Worm (Caenorhabditis elegans) whole organism, early embryonic: ENCODE results near the gene tin-9.1.

Experiments used
- B0310.2 ChIP-seq: sonication (generic microtip); optimal IDR thresholded peaks from 2 replicates; lab custom pipeline; 2016; ENCODE audit warnings: mild to moderate bottlenecking, missing genetic modification characterization, missing compliant biosample characterization
- F13C5.2 ChIP-seq: sonication (generic microtip); optimal IDR thresholded peaks from 2 replicates; lab custom pipeline; 2017; ENCODE audit warnings: mild to moderate bottlenecking, missing genetic modification characterization, inconsistent platforms, missing compliant biosample characterization
- aly-1 ChIP-seq: sonication (generic microtip); optimal IDR thresholded peaks from 2 replicates; lab custom pipeline; 2016; ENCODE audit warnings: missing genetic modification characterization, missing compliant biosample characterization
- ama-1 ChIP-seq: fragments of 150-350 bp; optimal IDR thresholded peaks from 2 replicates; lab custom pipeline; 2014
- ceh-13 ChIP-seq: fragments of 200-800 bp; sonication (Bioruptor generic); optimal IDR thresholded peaks from 2 replicates; lab custom pipeline; 2018; ENCODE audit warnings: mild to moderate bottlenecking, missing genetic modification characterization, missing compliant biosample characterization
- ets-7 ChIP-seq: sonication (generic microtip); optimal IDR thresholded peaks from 2 replicates; lab custom pipeline; 2016; ENCODE audit warnings: missing genotype, missing genetic modification characterization, missing compliant biosample characterization
- flt-1 ChIP-seq: fragments of 200-800 bp; sonication (Bioruptor generic); IDR thresholded peaks from 2 replicates; pipeline ENCODE4 v1.3.6; 2022; ENCODE audit warnings: missing genetic modification characterization, missing compliant biosample characterization
- hmbx-1 ChIP-seq: sonication (generic microtip); optimal IDR thresholded peaks from 2 replicates; lab custom pipeline; 2016; ENCODE audit warnings: mild to moderate bottlenecking, missing genetic modification characterization, missing compliant biosample characterization
- hnd-1 ChIP-seq: sonication (generic microtip); optimal IDR thresholded peaks from 2 replicates; lab custom pipeline; 2016; ENCODE audit warnings: missing genetic modification characterization, missing compliant biosample characterization
- sea-1 ChIP-seq: fragments of 200-800 bp; sonication (Bioruptor generic); conservative IDR thresholded peaks from 2 replicates; pipeline ENCODE4 v1.3.6; 2022; ENCODE audit warnings: missing genetic modification characterization, missing compliant biosample characterization
- tbx-11 ChIP-seq: fragments of 200-800 bp; sonication (Bioruptor generic); IDR thresholded peaks from 2 replicates; pipeline ENCODE4 v1.3.6; 2022; ENCODE audit warnings: missing genetic modification characterization, missing compliant biosample characterization
- tra-4 ChIP-seq: sonication (generic microtip); optimal IDR thresholded peaks from 2 replicates; lab custom pipeline; 2017; ENCODE audit warnings: missing genetic modification characterization, missing compliant biosample characterization

ce11 chrIV:7032459-7032858 lies 11.9 kb downstream of the tin-9.1 start, which contains the start of gene C06G3.8:
- no peak for TF ChIP-seq hmbx-1 (tag; lab: Kevin White, UChicago)
- no peak for TF ChIP-seq ets-7 (tag; lab: Kevin White, UChicago)
- TF ChIP-seq ceh-13 (GFP tag; lab: Kevin White, UChicago): no peak
- TF ChIP-seq hnd-1 (tag; lab: Kevin White, UChicago): no peak
- no peak for TF ChIP-seq ama-1 (lab: Kevin White, UChicago)
- no peak for TF ChIP-seq tra-4 (tag; lab: Kevin White, UChicago)
- no peak for TF ChIP-seq F13C5.2 (tag; lab: Kevin White, UChicago)
- no peak for TF ChIP-seq B0310.2 (tag; lab: Kevin White, UChicago)
- TF ChIP-seq sea-1 (GFP tag; lab: Robert Waterston, UW): no peak
- no peak for TF ChIP-seq aly-1 (tag; lab: Kevin White, UChicago)
- no peak for TF ChIP-seq flt-1 (GFP tag; lab: Robert Waterston, UW)
- no peak for TF ChIP-seq tbx-11
